Worm (Caenorhabditis elegans): ENCODE results near the gene npr-20.

Gene npr-20

DNA sequence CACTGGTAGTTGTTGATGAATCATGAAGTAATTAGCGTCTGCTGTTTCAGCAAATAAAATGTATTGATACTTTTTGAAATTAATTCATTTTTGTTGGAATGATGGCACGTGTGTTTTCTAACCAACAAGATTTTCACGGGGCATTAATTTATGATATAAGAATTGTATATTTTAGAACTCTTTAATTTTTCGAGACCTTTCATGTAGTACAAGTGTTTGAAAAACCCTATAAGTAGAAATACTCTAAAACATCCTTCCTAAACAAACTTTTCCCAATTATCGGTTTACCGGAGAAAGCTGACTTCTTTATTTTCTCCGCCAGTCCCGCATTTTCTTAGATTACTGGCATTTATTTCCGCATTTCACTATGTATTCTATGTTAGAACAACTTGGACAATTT, 5.4 kb downstream of the npr-20 start, which contains the start of gene snb-6:
snb-6 (minus strand) TSS at position 101 of the 400 bp plus-strand sequence.
- TF ChIP-seq ceh-20 (GFP tag; IDR thresholded peaks at IDR 0.05) (no peak), unc-62 (GFP tag; optimal IDR thresholded peaks at IDR 0.05 in 1 of 2) (peak in 1 of 2 experiments; percentile 40), unc-62 (tag; optimal IDR thresholded peaks at IDR 0.05) (no peak)

DNA sequence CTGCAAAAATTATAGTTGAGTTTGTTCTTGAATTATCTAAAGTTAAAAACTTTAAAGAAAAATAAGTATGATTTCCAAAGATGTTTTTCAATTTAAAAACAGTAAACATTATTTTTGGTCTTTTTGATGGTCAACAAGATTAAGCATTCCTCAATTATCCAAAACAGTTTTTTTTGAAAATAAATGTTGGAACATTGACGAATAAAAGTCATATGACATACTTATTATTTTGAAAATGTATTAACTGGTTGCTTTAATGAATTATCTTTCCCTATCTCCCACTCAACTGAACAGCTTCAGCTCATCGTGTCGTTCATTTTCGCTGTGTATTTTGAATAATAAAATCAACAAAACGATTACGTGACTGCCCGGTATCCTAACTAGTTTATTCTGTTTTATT, 7.9 kb downstream of the npr-20 start:
- TF ChIP-seq aha-1 (tag) (peak; percentile 92), fkh-10 (GFP tag; optimal IDR thresholded peaks at IDR 0.05) (no peak)

DNA sequence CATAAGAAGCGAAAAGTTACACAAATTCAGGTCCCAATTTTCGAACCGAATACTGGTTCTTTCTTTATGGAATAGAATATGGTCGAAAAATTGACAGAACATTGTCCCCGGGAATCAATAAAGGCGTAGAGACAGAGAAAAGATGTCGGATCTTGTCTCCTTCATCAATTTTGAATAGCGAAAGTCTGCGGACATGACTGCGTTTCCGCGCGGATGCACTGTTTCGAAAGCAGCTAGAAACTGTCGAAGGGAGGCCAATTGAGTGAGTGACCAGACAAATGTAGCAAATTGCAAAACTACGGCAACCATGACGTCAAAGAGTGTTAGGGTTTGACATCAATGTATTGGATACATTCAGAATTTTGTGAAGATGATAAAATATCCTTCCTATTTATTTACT, 8.5 kb downstream of the npr-20 start:
- TF ChIP-seq set-16 (GFP tag; IDR thresholded peaks at IDR 0.05) (no peak), skn-1 (tag; optimal IDR thresholded peaks at IDR 0.05) (no peak), dmd-8 (GFP tag; IDR thresholded peaks at IDR 0.05) (no peak), dve-1 (tag; optimal IDR thresholded peaks at IDR 0.05; ENCODE audit: insufficient read depth) (no peak), snpc-4 (tag; optimal IDR thresholded peaks at IDR 0.05) (no peak), rbr-2 (tag; optimal IDR thresholded peaks at IDR 0.05) (no peak), unc-39 (tag; optimal IDR thresholded peaks at IDR 0.05) (no peak), lin-15B (tag; optimal IDR thresholded peaks at IDR 0.05) (no peak), pha-4 (GFP tag; IDR thresholded peaks at IDR 0.05) (no peak), pha-4 (tag; optimal IDR thresholded peaks at IDR 0.05) (no peak), nhr-41 (GFP tag; IDR thresholded peaks at IDR 0.05) (no peak), lsy-2 (tag; optimal IDR thresholded peaks at IDR 0.05) (no peak)

DNA sequence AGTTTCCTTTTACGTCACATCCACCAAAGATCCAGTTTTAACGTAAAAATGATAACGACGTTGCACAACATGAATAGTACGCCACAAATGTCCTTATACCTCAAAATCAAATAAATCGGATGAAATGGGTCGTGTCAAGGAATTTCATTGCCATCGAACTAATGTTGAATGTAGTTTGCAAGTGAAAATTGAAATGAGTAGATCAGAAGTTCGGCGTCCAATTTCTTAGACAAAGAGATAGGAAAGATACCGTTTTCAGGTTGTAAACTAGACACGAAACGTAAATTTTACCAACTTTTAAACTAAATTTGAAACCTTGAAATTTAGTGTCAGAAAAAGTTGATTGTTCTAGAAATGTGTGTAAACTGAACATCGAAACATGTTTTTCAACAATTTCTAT, 10.1 kb downstream of the npr-20 start:
- peak in 1 of 2 experiments; percentile 81 for TF ChIP-seq unc-62 (GFP tag; optimal IDR thresholded peaks at IDR 0.05 in 1 of 2)
- TF ChIP-seq unc-62 (tag; optimal IDR thresholded peaks at IDR 0.05) = no peak
- TF ChIP-seq ZK546.5 (tag; optimal IDR thresholded peaks at IDR 0.05) = no peak

DNA sequence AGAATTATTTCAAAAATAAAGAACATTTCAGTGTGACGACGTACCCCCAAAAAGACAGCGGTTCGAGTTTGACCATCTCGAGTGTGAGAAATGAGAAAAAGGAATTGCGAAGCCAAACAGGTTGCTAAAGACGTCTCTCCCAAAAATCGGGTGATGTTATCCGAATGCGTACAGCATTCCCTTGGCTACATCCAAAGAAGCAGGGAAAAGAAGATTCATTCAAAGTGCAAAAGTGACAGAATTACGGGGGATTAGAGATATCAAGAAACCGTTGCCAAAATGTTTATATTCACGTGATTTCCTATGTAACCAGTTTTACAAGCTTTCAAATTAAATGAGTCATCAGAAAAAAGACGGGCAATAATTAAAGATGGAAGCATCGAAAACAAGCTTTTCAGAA, 11.0 kb downstream of the npr-20 start:
- TF ChIP-seq aly-2 (tag; optimal IDR thresholded peaks at IDR 0.05) (no peak), F49E8.2 (tag; optimal IDR thresholded peaks at IDR 0.05; ENCODE audit: borderline replicate concordance) (no peak), dmd-6 (GFP tag; IDR thresholded peaks at IDR 0.05) (no peak), madf-9 (GFP tag; conservative IDR thresholded peaks at IDR 0.05) (no peak), snpc-1.2 (GFP tag; IDR thresholded peaks at IDR 0.05) (no peak), tra-1 (GFP tag; IDR thresholded peaks at IDR 0.05) (no peak), php-3 (GFP tag; IDR thresholded peaks at IDR 0.05) (no peak), ZK337.2 (GFP tag; IDR thresholded peaks at IDR 0.05) (no peak), ceh-82 (tag; optimal IDR thresholded peaks at IDR 0.05) (no peak), fkh-10 (GFP tag; optimal IDR thresholded peaks at IDR 0.05) (no peak), nhr-48 (tag; optimal IDR thresholded peaks at IDR 0.05) (peak; percentile 68), mdl-1 (tag; optimal IDR thresholded peaks at IDR 0.05) (peak in 1 of 2 experiments; percentile 19), zip-2 (tag; optimal IDR thresholded peaks at IDR 0.05) (no peak), ztf-7 (tag; optimal IDR thresholded peaks at IDR 0.05) (no peak), tag-97 (GFP tag; IDR thresholded peaks at IDR 0.05) (no peak), zip-11 (GFP tag; IDR thresholded peaks at IDR 0.05) (no peak), sdz-12 (GFP tag; optimal IDR thresholded peaks at IDR 0.05) (no peak), zag-1 (tag; optimal IDR thresholded peaks at IDR 0.05) (no peak), jun-1 (tag; optimal IDR thresholded peaks at IDR 0.05) (no peak), ceh-20 (GFP tag; IDR thresholded peaks at IDR 0.05) (no peak), zfp-3 (GFP tag; conservative IDR thresholded peaks at IDR 0.05) (no peak), hlh-11 (tag; optimal IDR thresholded peaks at IDR 0.05) (peak; percentile 60), spr-3 (GFP tag; optimal IDR thresholded peaks at IDR 0.05) (no peak), attf-4 (tag; optimal IDR thresholded peaks at IDR 0.05) (no peak), F26F4.8 (GFP tag; conservative IDR thresholded peaks at IDR 0.05) (no peak), ZK546.5 (tag; optimal IDR thresholded peaks at IDR 0.05) (no peak), daf-16 (GFP tag; optimal IDR thresholded peaks at IDR 0.05) (no peak), daf-16 (tag; optimal IDR thresholded peaks at IDR 0.05) (no peak), nhr-28 (tag; optimal IDR thresholded peaks at IDR 0.05) (peak; percentile 47), mxl-3 (GFP tag; optimal IDR thresholded peaks at IDR 0.05) (peak; percentile 33), nhr-77 (tag; optimal IDR thresholded peaks at IDR 0.05) (no peak), nhr-42 (GFP tag; IDR thresholded peaks at IDR 0.05) (no peak), dve-1 (tag; optimal IDR thresholded peaks at IDR 0.05; ENCODE audit: insufficient read depth) (no peak)
